Fruit fly (Drosophila melanogaster): ENCODE data around the gene Brd7-9.

Brd7-9 gene

dm6 chr2L:7812555-7813339 is 30.1 kb downstream of the Brd7-9 start:
- TF ChIP-seq CG34367 (tag; optimal IDR thresholded peaks at IDR 0.05) (no peak), gl (tag; optimal IDR thresholded peaks at IDR 0.05) (no peak), fd96Ca (GFP tag; IDR thresholded peaks at IDR 0.05) (no peak), rn (GFP tag; IDR thresholded peaks at IDR 0.05) (no peak), CG17806 (tag; optimal IDR thresholded peaks at IDR 0.05) (no peak), Pif1A (GFP tag; optimal IDR thresholded peaks at IDR 0.05) (no peak), CG32121 (GFP tag; IDR thresholded peaks at IDR 0.05) (no peak), D1 (tag; optimal IDR thresholded peaks at IDR 0.05) (no peak), CG10348 (GFP tag; IDR thresholded peaks at IDR 0.05) (no peak), CG14655 (GFP tag; optimal IDR thresholded peaks at IDR 0.05) (peak; percentile 7), CG12605 (GFP tag; IDR thresholded peaks at IDR 0.05) (no peak), CG15710 (tag; optimal IDR thresholded peaks at IDR 0.05) (no peak), CG8301 (tag; optimal IDR thresholded peaks at IDR 0.05) (peak; percentile 3), CG9948 (tag; optimal IDR thresholded peaks at IDR 0.05) (no peak)

DNA sequence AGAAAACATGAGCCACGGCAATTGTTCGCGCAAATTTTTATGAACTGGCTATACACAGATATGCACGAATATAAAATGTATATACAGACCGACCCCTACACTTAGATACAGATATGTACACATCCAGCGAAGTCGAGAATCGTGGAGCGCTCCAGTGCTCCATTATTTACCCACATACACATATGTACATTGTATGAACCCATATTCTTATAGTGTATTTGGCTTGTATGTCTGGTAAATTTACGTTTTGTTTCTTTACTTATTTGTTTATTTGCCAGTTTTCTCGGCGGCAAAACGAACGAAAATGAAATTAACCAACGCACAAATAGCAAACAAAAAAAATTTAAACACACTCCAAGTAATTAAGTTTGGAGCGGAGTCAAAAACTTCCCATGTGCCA is 30.7 kb downstream of the Brd7-9 start:
- TF ChIP-seq fd96Ca (GFP tag; IDR thresholded peaks at IDR 0.05): 0 out of 3 replicates have a peak, but pooled peaks have one; percentile 14
- TF ChIP-seq CG32121 (GFP tag; IDR thresholded peaks at IDR 0.05): 0 out of 2 replicates have a peak, but pooled peaks have one; percentile 11
- TF ChIP-seq EcR (GFP tag; optimal IDR thresholded peaks at IDR 0.05): peak; percentile 47
- TF ChIP-seq CG14655 (GFP tag; optimal IDR thresholded peaks at IDR 0.05): no peak

DNA sequence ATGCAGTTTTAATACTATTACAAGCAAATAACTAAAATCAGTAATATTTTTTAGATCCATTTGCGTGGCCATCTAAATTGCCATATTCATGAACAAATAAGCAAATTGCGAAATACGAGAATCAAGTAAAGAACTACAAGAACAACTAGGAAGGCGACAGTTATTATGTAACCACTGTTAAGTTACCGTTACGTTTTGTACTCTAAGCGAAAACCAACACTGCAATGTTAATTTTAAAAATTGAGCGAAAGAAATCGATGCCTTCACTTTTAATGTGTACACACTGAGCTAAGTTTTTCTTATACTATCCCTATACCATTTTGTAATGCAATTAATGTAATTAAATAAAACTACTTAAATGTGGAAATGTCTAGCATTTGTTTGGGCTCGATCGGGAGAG is 37.7 kb downstream of the Brd7-9 start:
- no peak for TF ChIP-seq CG17806 (tag; optimal IDR thresholded peaks at IDR 0.05)
- no peak for TF ChIP-seq CG10348 (GFP tag; IDR thresholded peaks at IDR 0.05)
- no peak for TF ChIP-seq CG8159 (tag; optimal IDR thresholded peaks at IDR 0.05)
- TF ChIP-seq EcR (GFP tag; optimal IDR thresholded peaks at IDR 0.05): no peak
- no peak for TF ChIP-seq Ets98B (GFP tag; IDR thresholded peaks at IDR 0.05)
- no peak for TF ChIP-seq fd96Ca (GFP tag; IDR thresholded peaks at IDR 0.05)
- no peak for TF ChIP-seq CG15710 (tag; optimal IDR thresholded peaks at IDR 0.05)
- TF ChIP-seq CG8301 (tag; optimal IDR thresholded peaks at IDR 0.05): no peak

dm6 chr2L:7820851-7821250 is 38.2 kb downstream of the Brd7-9 start, which contains the start of gene CG7115:
Gene CG7115, plus strand, starts transcription at chr2L:7821151.
- no peak for TF ChIP-seq fd96Ca (GFP tag; IDR thresholded peaks at IDR 0.05)
- no peak for TF ChIP-seq Pif1B (GFP tag; optimal IDR thresholded peaks at IDR 0.05)
- TF ChIP-seq CG32121 (GFP tag; IDR thresholded peaks at IDR 0.05): no peak
- TF ChIP-seq CG9948 (tag; optimal IDR thresholded peaks at IDR 0.05): no peak
- no peak for TF ChIP-seq CG8159 (tag; optimal IDR thresholded peaks at IDR 0.05)
- TF ChIP-seq CG12605 (GFP tag; IDR thresholded peaks at IDR 0.05): no peak
- no peak for TF ChIP-seq CG14655 (GFP tag; optimal IDR thresholded peaks at IDR 0.05)
- TF ChIP-seq CG15710 (tag; optimal IDR thresholded peaks at IDR 0.05): no peak
- no peak for TF ChIP-seq CG34367 (tag; optimal IDR thresholded peaks at IDR 0.05)
- no peak for TF ChIP-seq CG13204 (GFP tag; optimal IDR thresholded peaks at IDR 0.05)
- no peak for TF ChIP-seq CG17806 (tag; optimal IDR thresholded peaks at IDR 0.05)
- TF ChIP-seq Pif1A (GFP tag; optimal IDR thresholded peaks at IDR 0.05): no peak
- TF ChIP-seq CG8301 (tag; optimal IDR thresholded peaks at IDR 0.05): no peak
- no peak for TF ChIP-seq Snoo (tag; optimal IDR thresholded peaks at IDR 0.05)
- TF ChIP-seq gl (tag; optimal IDR thresholded peaks at IDR 0.05): no peak
- TF ChIP-seq Ets98B (GFP tag; IDR thresholded peaks at IDR 0.05): no peak
- no peak for TF ChIP-seq CG4496 (GFP tag; IDR thresholded peaks at IDR 0.05)
- TF ChIP-seq rn (GFP tag; IDR thresholded peaks at IDR 0.05): no peak
- no peak for TF ChIP-seq D1 (tag; optimal IDR thresholded peaks at IDR 0.05)
- TF ChIP-seq EcR (GFP tag; optimal IDR thresholded peaks at IDR 0.05): no peak

- peak; percentile 70 for TF ChIP-seq fd96Ca (GFP tag; IDR thresholded peaks at IDR 0.05)
- no peak for TF ChIP-seq gl (tag; optimal IDR thresholded peaks at IDR 0.05)
- TF ChIP-seq CG8301 (tag; optimal IDR thresholded peaks at IDR 0.05): no peak
- TF ChIP-seq Pif1A (GFP tag; optimal IDR thresholded peaks at IDR 0.05): no peak
- peak; percentile 37 for TF ChIP-seq Snoo (tag; optimal IDR thresholded peaks at IDR 0.05)
- peak; percentile 17 for TF ChIP-seq CG34367 (tag; optimal IDR thresholded peaks at IDR 0.05)
- no peak for TF ChIP-seq CG13204 (GFP tag; optimal IDR thresholded peaks at IDR 0.05)
- TF ChIP-seq CG8159 (tag; optimal IDR thresholded peaks at IDR 0.05): peak; percentile 7
- TF ChIP-seq rn (GFP tag; IDR thresholded peaks at IDR 0.05): no peak
- TF ChIP-seq Pif1B (GFP tag; optimal IDR thresholded peaks at IDR 0.05): peak; percentile 66
- TF ChIP-seq CG32121 (GFP tag; IDR thresholded peaks at IDR 0.05): peak; percentile 33; the same call in 1 of the 2 replicates
- no peak for TF ChIP-seq CG14655 (GFP tag; optimal IDR thresholded peaks at IDR 0.05)
- TF ChIP-seq CG10348 (GFP tag; IDR thresholded peaks at IDR 0.05): no peak
- no peak for TF ChIP-seq CG9948 (tag; optimal IDR thresholded peaks at IDR 0.05)
- no peak for TF ChIP-seq CG17806 (tag; optimal IDR thresholded peaks at IDR 0.05)
- peak; percentile 58; the same call in 2 of the 3 replicates for TF ChIP-seq CG4496 (GFP tag; IDR thresholded peaks at IDR 0.05)
- peak; percentile 39 for TF ChIP-seq D1 (tag; optimal IDR thresholded peaks at IDR 0.05)
- TF ChIP-seq Ets98B (GFP tag; IDR thresholded peaks at IDR 0.05): no peak
- peak; percentile 29 for TF ChIP-seq CG12605 (GFP tag; IDR thresholded peaks at IDR 0.05)
- peak; percentile 2 for TF ChIP-seq CG15710 (tag; optimal IDR thresholded peaks at IDR 0.05)
- TF ChIP-seq EcR (GFP tag; optimal IDR thresholded peaks at IDR 0.05): peak; percentile 60
Measured at dm6 chr2L:7821279-7821848, 38.7 kb downstream of the Brd7-9 start.

All from whole organism, pupa.